Fruit fly (Drosophila melanogaster): Measurements from ENCODE around the gene Der-1.
A peak's percentile ranks its signal among the peaks of the same experiment; 100 is the strongest.

Gene Der-1

dm6 chr2L:2010335-2011061, 36.7 kb downstream of the Der-1 start (continued):
- no peak for TF ChIP-seq Deaf1 (tag; optimal IDR thresholded peaks at IDR 0.05)
- TF ChIP-seq gem (tag; optimal IDR thresholded peaks at IDR 0.05) = peak; percentile 13
- TF ChIP-seq unc-4 (GFP tag; IDR thresholded peaks at IDR 0.05; ENCODE audit: partially characterized antibody) = peak; percentile 22; the same call in 1 of the 2 replicates
- TF ChIP-seq inv (GFP tag; IDR thresholded peaks at IDR 0.05; ENCODE audit: partially characterized antibody) = peak; percentile 38; the same call in 1 of the 2 replicates
- TF ChIP-seq dan (GFP tag; IDR thresholded peaks at IDR 0.05) = no peak
- TF ChIP-seq Oli (tag; optimal IDR thresholded peaks at IDR 0.05) = no peak
- no peak for TF ChIP-seq zen2 (GFP tag; IDR thresholded peaks at IDR 0.05; ENCODE audit: partially characterized antibody)
- no peak for TF ChIP-seq CG9797 (GFP tag; optimal IDR thresholded peaks at IDR 0.05)
- TF ChIP-seq CG15269 (tag; optimal IDR thresholded peaks at IDR 0.05) = no peak
- no peak for TF ChIP-seq Ets97D (GFP tag; optimal IDR thresholded peaks at IDR 0.05)
- no peak for TF ChIP-seq pzg (GFP tag; optimal IDR thresholded peaks at IDR 0.05)
- peak; percentile 25 for TF ChIP-seq tap (tag; optimal IDR thresholded peaks at IDR 0.05)
- peak; percentile 81 for TF ChIP-seq CG7963 (GFP tag; IDR thresholded peaks at IDR 0.05; ENCODE audit: partially characterized antibody)
- no peak for TF ChIP-seq dm (GFP tag; optimal IDR thresholded peaks at IDR 0.05)
- TF ChIP-seq Scr (GFP tag; IDR thresholded peaks at IDR 0.05; ENCODE audit: partially characterized antibody) = peak; percentile 77
- peak; percentile 85 for TF ChIP-seq mld (GFP tag; IDR thresholded peaks at IDR 0.05; ENCODE audit: partially characterized antibody)
- no peak for TF ChIP-seq CG18599 (GFP tag; optimal IDR thresholded peaks at IDR 0.05)
- no peak for TF ChIP-seq Max (GFP tag; optimal IDR thresholded peaks at IDR 0.05)
- no peak for TF ChIP-seq CG10321 (GFP tag; IDR thresholded peaks at IDR 0.05)
- no peak for TF ChIP-seq NfI (GFP tag; optimal IDR thresholded peaks at IDR 0.05)
- TF ChIP-seq amos (GFP tag; IDR thresholded peaks at IDR 0.05; ENCODE audit: partially characterized antibody) = peak; percentile 85
- TF ChIP-seq CG4617 (GFP tag; optimal IDR thresholded peaks at IDR 0.05; ENCODE audit: borderline replicate concordance) = no peak
- no peak for TF ChIP-seq CG33213 (GFP tag; optimal IDR thresholded peaks at IDR 0.05)
- no peak for TF ChIP-seq CG15073 (GFP tag; optimal IDR thresholded peaks at IDR 0.05)
- no peak for TF ChIP-seq hkb (optimal IDR thresholded peaks at IDR 0.05)
- TF ChIP-seq hkb (GFP tag; IDR thresholded peaks at IDR 0.05) = 0 out of 2 replicates have a peak, but pooled peaks have one; percentile 12
- no peak for TF ChIP-seq Hr3 (GFP tag; optimal IDR thresholded peaks at IDR 0.05)
- no peak for TF ChIP-seq Taf1 (GFP tag; IDR thresholded peaks at IDR 0.05)
- TF ChIP-seq TFAM (GFP tag; optimal IDR thresholded peaks at IDR 0.05) = no peak
- peak; percentile 53 for TF ChIP-seq sens (GFP tag)
- TF ChIP-seq bbx (GFP tag; IDR thresholded peaks at IDR 0.05; ENCODE audit: partially characterized antibody) = peak; percentile 85
- TF ChIP-seq CG12391 (tag; optimal IDR thresholded peaks at IDR 0.05) = peak; percentile 48
- TF ChIP-seq ATbp (GFP tag; optimal IDR thresholded peaks at IDR 0.05) = no peak
- no peak for TF ChIP-seq Drgx (GFP tag; IDR thresholded peaks at IDR 0.05)
- peak; percentile 26 for TF ChIP-seq CG18262 (tag; optimal IDR thresholded peaks at IDR 0.05)
- peak; percentile 93 for TF ChIP-seq CG6791 (GFP tag; IDR thresholded peaks at IDR 0.05; ENCODE audit: partially characterized antibody)
- TF ChIP-seq Dll (GFP tag; IDR thresholded peaks at IDR 0.05; ENCODE audit: partially characterized antibody) = peak; percentile 64; the same call in 2 of the 4 replicates
- peak; percentile 90 for TF ChIP-seq CG16813 (GFP tag; IDR thresholded peaks at IDR 0.05; ENCODE audit: partially characterized antibody)
- no peak for TF ChIP-seq CG2199 (GFP tag; IDR thresholded peaks at IDR 0.05)
- no peak for TF ChIP-seq pnt (GFP tag; optimal IDR thresholded peaks at IDR 0.05)
- TF ChIP-seq zf30C (GFP tag; optimal IDR thresholded peaks at IDR 0.05) = no peak
- no peak for TF ChIP-seq unpg (GFP tag; optimal IDR thresholded peaks at IDR 0.05)
- TF ChIP-seq knrl (GFP tag; IDR thresholded peaks at IDR 0.05; ENCODE audit: partially characterized antibody) = peak; percentile 55
- 0 out of 2 replicates have a peak, but pooled peaks have one; percentile 17 for TF ChIP-seq vvl (GFP tag; IDR thresholded peaks at IDR 0.05)
- peak; percentile 85; the same call in 2 of the 3 replicates for TF ChIP-seq Opbp (GFP tag; IDR thresholded peaks at IDR 0.05; ENCODE audit: partially characterized antibody)
- TF ChIP-seq Stat92E (GFP tag; optimal IDR thresholded peaks at IDR 0.05) = peak in 1 of 3 experiments; percentile 50
- TF ChIP-seq CG14860 (GFP tag; IDR thresholded peaks at IDR 0.05; ENCODE audit: partially characterized antibody) = peak; percentile 81

Measured in whole organism, embryonic.